Fruit fly (Drosophila melanogaster): ENCODE data around the gene trh.

dm6 chr3L:437607-438006 is 45.2 kb upstream of the trh start:
- TF ChIP-seq Sox15 (GFP tag; optimal IDR thresholded peaks at IDR 0.05): no peak
- TF ChIP-seq Eip93F (GFP tag; optimal IDR thresholded peaks at IDR 0.05): no peak
- TF ChIP-seq CG6276 (GFP tag; optimal IDR thresholded peaks at IDR 0.05): no peak
- TF ChIP-seq net (GFP tag; optimal IDR thresholded peaks at IDR 0.05): no peak
- TF ChIP-seq CG9139 (GFP tag; optimal IDR thresholded peaks at IDR 0.05): no peak

Data from whole organism, prepupa.